Fruit fly (Drosophila melanogaster) Kc167 (cell line): ENCODE data around the gene CG13599.

ENCODE experiments used
- Myc ChIP-seq: fragments of >200 bp; optimal IDR thresholded peaks from 2 replicates; lab custom pipeline; 2017; ENCODE audit warnings: missing external identifiers
- h ChIP-seq: fragments of >200 bp; optimal IDR thresholded peaks from 3 replicates; lab custom pipeline; 2018; ENCODE audit warnings: missing external identifiers
- psq ChIP-seq: fragments of >200 bp; optimal IDR thresholded peaks from 2 replicates; lab custom pipeline; 2017; ENCODE audit warnings: missing external identifiers
- ttk ChIP-seq: sonication (Bioruptor generic); optimal IDR thresholded peaks from 2 replicates; lab custom pipeline; 2017; ENCODE audit warnings: missing external identifiers

- no peak for TF ChIP-seq psq (lab: Kevin White, UChicago)
- no peak for TF ChIP-seq h
- TF ChIP-seq ttk, result no peak
- no peak for TF ChIP-seq Myc
Measured at dm6 chr3R:23915042-23915428, 16.4 kb upstream of the CG13599 start.
